Worm (Caenorhabditis elegans) whole organism, midembryonic: ENCODE measurements around the gene clec-25.

Source experiments
- T22C8.4 ChIP-seq: fragments of 200-800 bp; sonication (Bioruptor generic); IDR thresholded peaks from 2 replicates; pipeline ENCODE4 v1.3.6; 2022; ENCODE audit warnings: missing genetic modification characterization, missing compliant biosample characterization
- cog-1 ChIP-seq: sonication (generic microtip); optimal IDR thresholded peaks from 2 replicates; lab custom pipeline; 2016; ENCODE audit warnings: missing genetic modification characterization, missing compliant biosample characterization
- klf-2 ChIP-seq: fragments of 200-800 bp; sonication (Bioruptor generic); conservative IDR thresholded peaks from 2 replicates; pipeline ENCODE4 v1.3.6; 2022; ENCODE audit warnings: missing genetic modification reagents, missing genetic modification characterization, missing compliant biosample characterization
- med-1 ChIP-seq: sonication (generic microtip); optimal IDR thresholded peaks from 2 replicates; lab custom pipeline; 2017; ENCODE audit warnings: missing genetic modification characterization, mild to moderate bottlenecking, missing compliant biosample characterization, antibody characterized with exemption, missing genetic modification reagents; ENCODE audit not compliant: insufficient read depth
- ztf-23 ChIP-seq: fragments of 200-800 bp; sonication (Bioruptor generic); IDR thresholded peaks from 2 replicates; pipeline ENCODE4 v1.3.6; 2022; ENCODE audit warnings: missing genetic modification reagents, missing genetic modification characterization, missing compliant biosample characterization
- ztf-29 ChIP-seq: fragments of 200-800 bp; sonication (Bioruptor generic); IDR thresholded peaks from 2 replicates; pipeline ENCODE4 v1.3.6; 2022; ENCODE audit warnings: missing genetic modification reagents, missing genetic modification characterization, missing compliant biosample characterization

ce11 chrV:16888788-16889325 lies 45.8 kb downstream of the clec-25 start, which contains the start of the genes ifas-2 and fbxa-44:
- TF ChIP-seq T22C8.4 (GFP tag; lab: Robert Waterston, UW) (no peak), med-1 (GFP tag; lab: Kevin White, UChicago) (no peak), ztf-29 (GFP tag; lab: Robert Waterston, UW) (no peak), klf-2 (no peak), cog-1 (tag; lab: Kevin White, UChicago) (no peak), ztf-23 (GFP tag; lab: Robert Waterston, UW) (no peak)
